Fruit fly (Drosophila melanogaster) whole organism, embryonic: ENCODE measurements around the gene dyl.

Experiments
- CG10209 ChIP-seq: fragments of 200-800 bp; sonication (Bioruptor generic); optimal IDR thresholded peaks from 3 replicates; lab custom pipeline; 2017; ENCODE audit warnings: missing biosample characterization, mild to moderate bottlenecking, missing genetic modification characterization, missing genetic modification reagents
- CG1024 ChIP-seq: fragments of 200-800 bp; sonication (Bioruptor generic); IDR thresholded peaks from 2 replicates; pipeline ENCODE4 v1.3.6; 2022; ENCODE audit warnings: missing biosample characterization, missing genetic modification characterization
- CG10565 ChIP-seq: fragments of 200-800 bp; sonication (Bioruptor generic); optimal IDR thresholded peaks from 3 replicates; lab custom pipeline; 2016; ENCODE audit warnings: missing biosample characterization, mild to moderate bottlenecking, missing genetic modification characterization
- CG12219 ChIP-seq: fragments of 200-800 bp; sonication (Bioruptor generic); optimal IDR thresholded peaks from 3 replicates; lab custom pipeline; 2018; ENCODE audit warnings: missing biosample characterization, mild to moderate bottlenecking, missing genetic modification characterization
- CG13123 ChIP-seq: fragments of 200-800 bp; sonication (Bioruptor generic); optimal IDR thresholded peaks from 2 replicates; lab custom pipeline; 2016; ENCODE audit warnings: missing biosample characterization, missing genetic modification characterization
- CG17385 ChIP-seq: fragments of 200-800 bp; sonication (Bioruptor generic); optimal IDR thresholded peaks from 3 replicates; lab custom pipeline; 2018; ENCODE audit warnings: missing biosample characterization, mild to moderate bottlenecking, missing genetic modification characterization
- CG30020 ChIP-seq: fragments of 200-800 bp; optimal IDR thresholded peaks from 2 replicates; lab custom pipeline; 2019; ENCODE audit warnings: missing biosample characterization, mild to moderate bottlenecking, missing genetic modification characterization, moderate library complexity
- CG32532 ChIP-seq: fragments of 200-800 bp; sonication (Bioruptor generic); IDR thresholded peaks from 2 replicates; pipeline ENCODE4 v1.3.6; 2022; ENCODE audit warnings: missing biosample characterization, missing genetic modification characterization
- CG4404 ChIP-seq: fragments of 200-800 bp; sonication (Bioruptor generic); IDR thresholded peaks from 2 replicates; pipeline ENCODE4 v1.3.6; 2022; ENCODE audit warnings: missing biosample characterization, missing genetic modification characterization
- CG9437 ChIP-seq: fragments of 200-800 bp; sonication (Bioruptor generic); optimal IDR thresholded peaks from 2 replicates; lab custom pipeline; 2018; ENCODE audit warnings: missing biosample characterization, mild to moderate bottlenecking, missing genetic modification characterization
- aop ChIP-seq: fragments of 200-800 bp; sonication (Bioruptor generic); IDR thresholded peaks from 2 replicates; pipeline ENCODE4 v1.3.6; 2022; ENCODE audit warnings: missing biosample characterization, missing genetic modification characterization
- bsh ChIP-seq, 2 experiments: fragments of 200-800 bp; sonication (Bioruptor generic); optimal IDR thresholded peaks; 2 replicates each; lab custom pipeline; 2017 to 2018; ENCODE audit warnings: mild to moderate bottlenecking in 2 of 2, missing biosample characterization in 2 of 2, missing genetic modification characterization in 2 of 2, moderate library complexity in 1 of 2
- lilli ChIP-seq: fragments of 200-800 bp; sonication (Bioruptor generic); optimal IDR thresholded peaks from 3 replicates; lab custom pipeline; 2016; ENCODE audit warnings: missing biosample characterization, missing genetic modification characterization
- wek ChIP-seq: fragments of 200-800 bp; sonication (Bioruptor generic); optimal IDR thresholded peaks from 3 replicates; lab custom pipeline; 2018; ENCODE audit warnings: missing biosample characterization, mild to moderate bottlenecking, missing genetic modification characterization, moderate library complexity

DNA sequence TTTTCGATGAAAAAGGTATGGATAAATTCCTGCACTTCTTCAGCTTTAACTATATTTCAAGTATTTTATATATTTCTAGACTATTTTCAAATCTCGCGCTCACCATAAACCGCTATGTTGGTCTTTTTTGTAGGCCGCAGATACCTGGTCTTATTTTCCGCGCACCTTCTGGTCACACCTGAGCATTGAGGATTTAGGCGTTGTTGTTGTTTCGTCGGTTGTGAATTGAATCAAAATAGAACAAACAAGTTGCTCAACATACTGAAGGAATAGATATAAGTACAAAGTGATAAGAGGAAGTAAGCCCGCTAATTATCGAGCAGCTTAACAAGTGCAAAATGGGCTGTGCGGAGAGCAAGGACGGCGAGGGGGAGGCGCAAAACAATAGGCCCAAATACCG, 29.7 kb downstream of the dyl start, which contains the start of gene Ctl1:
- TF ChIP-seq CG12219 (GFP tag; lab: Kevin White, UChicago) (no peak), CG17385 (GFP tag; lab: Kevin White, UChicago) (no peak), CG10565 (GFP tag; lab: Kevin White, UChicago) (no peak), wek (no peak), CG10209 (GFP tag; lab: Kevin White, UChicago) (no peak), lilli (GFP tag; lab: Kevin White, UChicago) (no peak), CG30020 (tag; lab: Kevin White, UChicago) (no peak), aop (GFP tag; lab: Robert Waterston, UW) (no peak), CG9437 (no peak), CG13123 (no peak), bsh (GFP tag; optimal IDR thresholded peaks at IDR 0.05; lab: Kevin White, UChicago) (no peak), CG1024 (GFP tag; lab: Robert Waterston, UW) (no peak), CG4404 (GFP tag; lab: Robert Waterston, UW) (no peak), CG32532 (GFP tag; lab: Robert Waterston, UW) (no peak)
